Fruit fly (Drosophila melanogaster) whole organism, adult: ENCODE data around the gene CG14605.

ENCODE experiments used
- CG11617 ChIP-seq: fragments of 200-800 bp; sonication (Bioruptor generic); optimal IDR thresholded peaks from 2 replicates; lab custom pipeline; 2017; ENCODE audit warnings: mild to moderate bottlenecking, missing biosample characterization, missing genetic modification reagents, missing genetic modification characterization
- CG14711 ChIP-seq: fragments of 200-800 bp; sonication (Bioruptor generic); optimal IDR thresholded peaks from 2 replicates; lab custom pipeline; 2018; ENCODE audit warnings: missing biosample characterization, mild to moderate bottlenecking, missing genetic modification characterization, moderate library complexity
- CG1620 ChIP-seq: fragments of 200-800 bp; sonication (Bioruptor generic); optimal IDR thresholded peaks from 2 replicates; lab custom pipeline; 2016; ENCODE audit warnings: missing biosample characterization, missing genetic modification characterization
- CG33017 ChIP-seq: fragments of 200-800 bp; sonication (Bioruptor generic); optimal IDR thresholded peaks from 2 replicates; lab custom pipeline; 2018; ENCODE audit warnings: missing biosample characterization, mild to moderate bottlenecking, missing genetic modification characterization, moderate library complexity
- CG7101 ChIP-seq: fragments of 200-800 bp; sonication (Bioruptor generic); optimal IDR thresholded peaks from 2 replicates; lab custom pipeline; 2018; ENCODE audit warnings: missing biosample characterization, mild to moderate bottlenecking, missing genetic modification characterization, moderate library complexity
- Crg-1 ChIP-seq: fragments of 200-800 bp; sonication (Bioruptor generic); optimal IDR thresholded peaks from 2 replicates; lab custom pipeline; 2016; ENCODE audit warnings: missing biosample characterization, missing genetic modification characterization
- Mnt ChIP-seq: fragments of 200-800 bp; sonication (Bioruptor generic); optimal IDR thresholded peaks from 2 replicates; lab custom pipeline; 2016; ENCODE audit warnings: missing biosample characterization, mild to moderate bottlenecking, missing genetic modification characterization
- bab1 ChIP-seq: fragments of 200-800 bp; sonication (Bioruptor generic); optimal IDR thresholded peaks from 3 replicates; lab custom pipeline; 2019; ENCODE audit warnings: missing biosample characterization, mild to moderate bottlenecking, missing genetic modification characterization, moderate library complexity
- cic ChIP-seq: fragments of 200-800 bp; sonication (Bioruptor generic); optimal IDR thresholded peaks from 2 replicates; lab custom pipeline; 2017; ENCODE audit warnings: missing biosample characterization, mild to moderate bottlenecking, missing genetic modification characterization, moderate library complexity
- kay ChIP-seq: fragments of 200-800 bp; sonication (Bioruptor generic); peaks from one replicate; lab custom pipeline; 2016; ENCODE audit warnings: missing biosample characterization, missing genetic modification characterization, borderline replicate concordance
- pad ChIP-seq: fragments of 200-800 bp; sonication (Bioruptor generic); optimal IDR thresholded peaks from 3 replicates; lab custom pipeline; 2017; ENCODE audit warnings: missing biosample characterization, missing genetic modification characterization, mild to moderate bottlenecking, moderate library complexity, missing genetic modification reagents
- tj ChIP-seq: fragments of 200-800 bp; sonication (Bioruptor generic); optimal IDR thresholded peaks from 3 replicates; lab custom pipeline; 2017; ENCODE audit warnings: missing biosample characterization, mild to moderate bottlenecking, missing genetic modification characterization, moderate library complexity

- TF ChIP-seq Crg-1 (GFP tag; lab: Kevin White, UChicago) (no peak), pad (GFP tag; lab: Kevin White, UChicago) (no peak), Mnt (GFP tag; lab: Kevin White, UChicago) (peak; percentile 11), bab1 (GFP tag; lab: Kevin White, UChicago) (no peak), CG7101 (tag; lab: Kevin White, UChicago) (no peak), cic (no peak), CG11617 (GFP tag; lab: Kevin White, UChicago) (no peak), kay (GFP tag; lab: Kevin White, UChicago) (no peak), CG1620 (no peak), CG33017 (no peak), CG14711 (no peak), tj (GFP tag; lab: Kevin White, UChicago) (no peak)
These were observed 33.0 kb downstream of the CG14605 start, which contains the start of the genes CG10055 and lap for dm6 chr3R:7186242-7187092.
